Worm (Caenorhabditis elegans) whole organism, L4 larva: ENCODE results near the gene ora-1.
"Not testable (repeated sequence)": the region's sequence is repeated elsewhere in the genome, so short reads cannot be mapped to it uniquely, and the experiment has no call there.

Experiments
- F10B5.3 ChIP-seq: sonication (generic microtip); optimal IDR thresholded peaks from 2 replicates; lab custom pipeline; 2016; ENCODE audit warnings: mild to moderate bottlenecking, missing genetic modification characterization, missing compliant biosample characterization
- F49E8.2 ChIP-seq: sonication (generic microtip); optimal IDR thresholded peaks from 2 replicates; lab custom pipeline; 2016; ENCODE audit warnings: missing compliant biosample characterization, mild to moderate bottlenecking, missing genetic modification characterization, borderline replicate concordance
- T20F7.1 ChIP-seq: fragments of 200-800 bp; sonication (Bioruptor generic); optimal IDR thresholded peaks from 2 replicates; lab custom pipeline; 2018; ENCODE audit warnings: mild to moderate bottlenecking, missing genetic modification characterization, missing compliant biosample characterization
- T26A8.4 ChIP-seq: fragments of 200-800 bp; sonication (Bioruptor generic); IDR thresholded peaks from 2 replicates; pipeline ENCODE4 v1.3.6; 2022; ENCODE audit warnings: missing genetic modification characterization, missing compliant biosample characterization
- Y48G9A.11 ChIP-seq: fragments of 200-800 bp; sonication (Bioruptor generic); IDR thresholded peaks from 2 replicates; pipeline ENCODE4 v1.3.6; 2022; ENCODE audit warnings: missing genetic modification reagents, missing genetic modification characterization, missing compliant biosample characterization
- ZK337.2 ChIP-seq: fragments of 200-800 bp; sonication (Bioruptor generic); IDR thresholded peaks from 2 replicates; pipeline ENCODE4 v1.3.6; 2022; ENCODE audit warnings: missing genetic modification reagents, missing genetic modification characterization, missing compliant biosample characterization
- aha-1 ChIP-seq: fragments of 150-350 bp; peaks from one replicate; lab custom pipeline; 2014; ENCODE audit warnings: missing biosample characterization, missing genetic modification characterization
- arid-1 ChIP-seq: fragments of 200-800 bp; sonication (Bioruptor generic); conservative IDR thresholded peaks from 2 replicates; pipeline ENCODE4 v1.3.6; 2022; ENCODE audit warnings: missing genetic modification reagents, missing genetic modification characterization, missing compliant biosample characterization
- ceh-20 ChIP-seq: fragments of 200-800 bp; sonication (Bioruptor generic); IDR thresholded peaks from 2 replicates; pipeline ENCODE4 v1.3.6; 2022; ENCODE audit warnings: missing genetic modification reagents, missing genetic modification characterization, missing compliant biosample characterization
- ceh-44 ChIP-seq: fragments of 200-800 bp; sonication (Bioruptor generic); IDR thresholded peaks from 2 replicates; pipeline ENCODE4 v1.3.6; 2022; ENCODE audit warnings: missing genetic modification reagents, missing genetic modification characterization, missing compliant biosample characterization
- ctbp-1 ChIP-seq: fragments of 200-800 bp; sonication (Bioruptor generic); IDR thresholded peaks from 2 replicates; pipeline ENCODE4 v1.3.6; 2022; ENCODE audit warnings: missing genetic modification reagents, missing genetic modification characterization, missing compliant biosample characterization
- dmd-9 ChIP-seq: fragments of 200-800 bp; sonication (Bioruptor generic); IDR thresholded peaks from 2 replicates; pipeline ENCODE4 v1.3.6; 2022; ENCODE audit warnings: missing genetic modification reagents, missing genetic modification characterization, missing compliant biosample characterization
- egl-43 ChIP-seq: fragments of 200-800 bp; sonication (Bioruptor generic); IDR thresholded peaks from 2 replicates; pipeline ENCODE4 v1.3.6; 2022; ENCODE audit warnings: missing genetic modification reagents, missing genetic modification characterization, missing compliant biosample characterization
- hlh-11 ChIP-seq: fragments of 200-800 bp; sonication (Bioruptor generic); optimal IDR thresholded peaks from 2 replicates; lab custom pipeline; 2018; ENCODE audit warnings: mild to moderate bottlenecking, missing genetic modification characterization, missing compliant biosample characterization
- hlh-30 ChIP-seq: sonication (generic microtip); optimal IDR thresholded peaks from 2 replicates; lab custom pipeline; 2017; ENCODE audit warnings: antibody characterized with exemption, mild to moderate bottlenecking, missing genetic modification characterization, missing compliant biosample characterization; ENCODE audit not compliant: insufficient read depth
- hmg-1.1 ChIP-seq: fragments of 200-800 bp; sonication (Bioruptor generic); IDR thresholded peaks from 2 replicates; pipeline ENCODE4 v1.3.6; 2022; ENCODE audit warnings: missing genetic modification reagents, missing genetic modification characterization, missing compliant biosample characterization
- lin-38 ChIP-seq: fragments of 200-800 bp; sonication (Bioruptor generic); IDR thresholded peaks from 2 replicates; pipeline ENCODE4 v1.3.6; 2022; ENCODE audit warnings: missing genetic modification reagents, missing genetic modification characterization, missing compliant biosample characterization
- lsy-2 ChIP-seq, 2 experiments: fragments of 150-350 bp in 1 of 2; sonication (generic microtip) in 1 of 2; optimal IDR thresholded peaks; 2 replicates each; lab custom pipeline; 2014 to 2017; ENCODE audit warnings: missing biosample characterization in 2 of 2, missing genetic modification characterization in 2 of 2
- mdl-1 ChIP-seq, 2 experiments: fragments of 150-350 bp in 1 of 2; sonication (generic microtip) in 1 of 2; optimal IDR thresholded peaks; 2 replicates each; lab custom pipeline; 2014 to 2017; ENCODE audit warnings: missing biosample characterization in 2 of 2, missing genetic modification characterization in 2 of 2
- mes-2 ChIP-seq: sonication (generic microtip); optimal IDR thresholded peaks from 2 replicates; lab custom pipeline; 2016; ENCODE audit warnings: missing genotype, mild to moderate bottlenecking, missing genetic modification characterization, missing compliant biosample characterization; ENCODE audit not compliant: poor library complexity, severe bottlenecking
- nhr-42 ChIP-seq: fragments of 200-800 bp; sonication (Bioruptor generic); IDR thresholded peaks from 2 replicates; pipeline ENCODE4 v1.3.6; 2022; ENCODE audit warnings: missing genetic modification characterization, missing compliant biosample characterization
- pha-4 ChIP-seq, 2 experiments: fragments of 150-350 bp in 1 of 2; fragments of 200-800 bp in 1 of 2; sonication (Bioruptor generic) in 1 of 2; IDR thresholded peaks in 1 of 2; optimal IDR thresholded peaks in 1 of 2; 2 replicates each; pipeline versions ENCODE4 v1.3.6 to Lab custom; 2014 to 2022; ENCODE audit warnings: missing genetic modification characterization in 2 of 2, missing genetic modification reagents in 2 of 2, missing biosample characterization in 1 of 2, missing compliant biosample characterization in 1 of 2
- set-16 ChIP-seq: fragments of 200-800 bp; sonication (Bioruptor generic); IDR thresholded peaks from 2 replicates; pipeline ENCODE4 v1.3.6; 2022; ENCODE audit warnings: missing genetic modification reagents, missing genetic modification characterization, missing compliant biosample characterization
- snpc-1.2 ChIP-seq: fragments of 200-800 bp; sonication (Bioruptor generic); IDR thresholded peaks from 2 replicates; pipeline ENCODE4 v1.3.6; 2022; ENCODE audit warnings: missing genetic modification reagents, missing genetic modification characterization, missing compliant biosample characterization
- tra-1 ChIP-seq: fragments of 200-800 bp; sonication (Bioruptor generic); IDR thresholded peaks from 2 replicates; pipeline ENCODE4 v1.3.6; 2022; ENCODE audit warnings: missing genetic modification reagents, missing genetic modification characterization, missing compliant biosample characterization
- unc-130 ChIP-seq: sonication (generic microtip); optimal IDR thresholded peaks from 2 replicates; lab custom pipeline; 2016; ENCODE audit warnings: missing genetic modification reagents, missing genetic modification characterization, missing compliant biosample characterization
- unc-62 ChIP-seq, 3 experiments: fragments of 150-350 bp in 1 of 3; sonication (generic microtip); optimal IDR thresholded peaks in 2 of 3; peaks in 1 of 3; 1 replicate in 1 of 3; 2 replicates in 2 of 3; lab custom pipeline; 2014 to 2017; ENCODE audit warnings: missing biosample characterization in 3 of 3, missing genetic modification characterization in 3 of 3, missing genetic modification reagents in 3 of 3, missing genotype in 1 of 3
- vab-7 ChIP-seq: fragments of 200-800 bp; sonication (Bioruptor generic); IDR thresholded peaks from 2 replicates; pipeline ENCODE4 v1.3.6; 2022; ENCODE audit warnings: missing genetic modification reagents, missing genetic modification characterization, missing compliant biosample characterization

ora-1 gene

ce11 chrIV:7946899-7947499 lies 30.7 kb upstream of the ora-1 start, which contains the start of gene F20D12.12 (continued):
- TF ChIP-seq arid-1 (GFP tag; lab: Robert Waterston, UW) (peak; percentile 87), F49E8.2 (tag; lab: Kevin White, UChicago) (peak; percentile 52), egl-43 (GFP tag; lab: Robert Waterston, UW) (peak; percentile 86), mdl-1 (tag; optimal IDR thresholded peaks at IDR 0.05; lab: Kevin White, UChicago) (peak in 1 of 2 experiments; percentile 64), lsy-2 (tag; optimal IDR thresholded peaks at IDR 0.05; lab: Kevin White, UChicago) (peak; percentile 70 to 96), hlh-11 (tag; lab: Kevin White, UChicago) (peak; percentile 68), ZK337.2 (peak; percentile 85), hlh-30 (tag; lab: Kevin White, UChicago) (peak; percentile 48)
- TF ChIP-seq, all 104 proteins: peak for 47; not testable (repeated sequence) for 57

DNA sequence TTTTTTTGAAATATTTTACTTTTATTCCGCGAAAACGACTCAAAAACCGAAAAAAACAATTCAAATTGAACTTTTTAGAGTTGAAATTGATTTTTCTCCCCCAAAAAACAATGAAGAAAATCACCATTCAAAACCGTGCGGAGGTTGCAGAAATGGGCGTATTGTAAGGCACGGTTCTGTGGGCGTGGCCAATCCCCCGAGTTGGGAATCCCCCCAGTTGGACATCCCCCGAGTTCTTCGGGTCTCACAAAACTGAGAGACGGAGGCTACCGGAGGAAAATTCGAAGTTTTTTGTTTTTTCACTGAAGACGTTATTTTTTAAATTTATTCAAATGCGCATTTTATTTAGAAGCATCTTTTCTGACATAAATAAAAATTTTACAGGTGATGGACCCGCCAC lies 29.4 kb upstream of the ora-1 start, which contains the start of gene mcm-3AP:
Gene mcm-3AP, plus strand, starts transcription at position 383 of the 400 bp plus-strand sequence.
- TF ChIP-seq hmg-1.1 (GFP tag; lab: Robert Waterston, UW) = peak; percentile 79
- TF ChIP-seq ceh-20 (GFP tag; lab: Robert Waterston, UW) = peak; percentile 60; the same call in 1 of the 2 replicates
- 0 out of 2 replicates have a peak, but pooled peaks have one; percentile 36 for TF ChIP-seq pha-4 (GFP tag; IDR thresholded peaks at IDR 0.05; lab: Robert Waterston, UW)
- TF ChIP-seq pha-4 (tag; optimal IDR thresholded peaks at IDR 0.05; lab: Kevin White, UChicago) = not testable (repeated sequence)
- TF ChIP-seq ctbp-1 (GFP tag; lab: Robert Waterston, UW) = 0 out of 2 replicates have a peak, but pooled peaks have one; percentile 41
- peak; percentile 75 for TF ChIP-seq lin-38 (GFP tag; lab: Robert Waterston, UW)
- peak; percentile 48 for TF ChIP-seq T20F7.1 (GFP tag; lab: Kevin White, UChicago)
- TF ChIP-seq snpc-1.2 (GFP tag; lab: Robert Waterston, UW) = peak; percentile 50
- peak; percentile 30; the same call in 1 of the 2 replicates for TF ChIP-seq T26A8.4 (GFP tag; lab: Robert Waterston, UW)
- TF ChIP-seq vab-7 = peak; percentile 83
- TF ChIP-seq nhr-42 (GFP tag; lab: Robert Waterston, UW) = 0 out of 2 replicates have a peak, but pooled peaks have one; percentile 25
- TF ChIP-seq set-16 (GFP tag; lab: Robert Waterston, UW) = peak; percentile 34; the same call in 1 of the 2 replicates
- peak; percentile 59 for TF ChIP-seq mes-2
- TF ChIP-seq ceh-44 = peak; percentile 49; the same call in 1 of the 2 replicates
- TF ChIP-seq tra-1 = 0 out of 2 replicates have a peak, but pooled peaks have one; percentile 48
- TF ChIP-seq lsy-2 (tag; optimal IDR thresholded peaks at IDR 0.05; lab: Kevin White, UChicago) = peak in 1 of 2 experiments; percentile 66
- peak; percentile 11 for TF ChIP-seq unc-130
- TF ChIP-seq Y48G9A.11 (GFP tag; lab: Robert Waterston, UW) = peak; percentile 49
- TF ChIP-seq arid-1 (GFP tag; lab: Robert Waterston, UW) = 0 out of 2 replicates have a peak, but pooled peaks have one; percentile 15
- TF ChIP-seq egl-43 (GFP tag; lab: Robert Waterston, UW) = peak; percentile 72
- peak; percentile 54; the same call in 1 of the 2 replicates for TF ChIP-seq dmd-9

DNA sequence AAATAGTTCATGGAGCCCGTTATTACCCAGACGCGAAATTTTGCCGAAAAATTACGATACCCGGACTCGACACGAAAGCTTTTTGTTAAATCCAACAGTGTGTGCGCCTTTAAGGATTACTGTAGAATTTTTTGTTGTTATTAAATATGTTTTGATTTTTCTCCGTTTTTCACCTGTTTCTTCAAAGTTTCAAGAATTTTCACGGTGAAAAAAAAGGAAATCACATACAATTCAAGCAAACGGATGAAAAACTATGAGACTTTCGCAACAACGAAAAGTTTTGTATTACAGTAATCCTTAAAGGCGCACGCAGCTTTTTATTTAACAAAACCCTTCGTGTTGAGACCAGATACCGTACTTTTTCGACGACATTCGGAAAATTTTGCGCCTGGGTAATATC lies 23.7 kb upstream of the ora-1 start:
- TF ChIP-seq F10B5.3 (tag; lab: Kevin White, UChicago) = no peak
- peak in 1 of 2 experiments; percentile 80 for TF ChIP-seq unc-62 (GFP tag; optimal IDR thresholded peaks at IDR 0.05 in 1 of 2; lab: Kevin White, UChicago)
- no peak for TF ChIP-seq unc-62 (tag; optimal IDR thresholded peaks at IDR 0.05; lab: Kevin White, UChicago)

- peak; percentile 57 for TF ChIP-seq aha-1
- TF ChIP-seq pha-4 (GFP tag; IDR thresholded peaks at IDR 0.05; lab: Robert Waterston, UW) = no peak
- TF ChIP-seq pha-4 (tag; optimal IDR thresholded peaks at IDR 0.05; lab: Kevin White, UChicago) = no peak
Observed at ce11 chrIV:7955849-7956248, 21.8 kb upstream of the ora-1 start, which contains the start of gene ceh-19. Gene ceh-19, minus strand, starts transcription at chrIV:7955949.
